Worm (Caenorhabditis elegans) whole organism, young adult: ENCODE measurements around the gene fkb-3.

Experiments used
- B0019.2 ChIP-seq: fragments of 200-800 bp; sonication (Bioruptor generic); conservative IDR thresholded peaks from 2 replicates; pipeline ENCODE4 v1.3.6; 2022; ENCODE audit warnings: missing genetic modification reagents, missing genetic modification characterization, missing compliant biosample characterization
- B0035.1 ChIP-seq: sonication (generic microtip); optimal IDR thresholded peaks from 2 replicates; lab custom pipeline; 2016; ENCODE audit warnings: missing genetic modification characterization, mild to moderate bottlenecking, missing compliant biosample characterization, missing genotype, missing genetic modification reagents
- B0261.1 ChIP-seq: sonication (generic microtip); optimal IDR thresholded peaks from 2 replicates; lab custom pipeline; 2016; ENCODE audit warnings: mild to moderate bottlenecking, missing genetic modification characterization, moderate library complexity, missing compliant biosample characterization
- C06A6.2 ChIP-seq: fragments of 200-800 bp; sonication (Bioruptor generic); conservative IDR thresholded peaks from 2 replicates; pipeline ENCODE4 v1.3.6; 2022; ENCODE audit warnings: missing genetic modification characterization, missing compliant biosample characterization
- F33H1.4 ChIP-seq: fragments of 200-800 bp; sonication (Bioruptor generic); IDR thresholded peaks from 2 replicates; pipeline ENCODE4 v1.3.6; 2022; ENCODE audit warnings: missing genetic modification reagents, missing genetic modification characterization, missing compliant biosample characterization
- F39B2.1 ChIP-seq: fragments of 200-800 bp; sonication (Bioruptor generic); IDR thresholded peaks from 2 replicates; pipeline ENCODE4 v1.3.6; 2022; ENCODE audit warnings: missing genetic modification reagents, missing genetic modification characterization, missing compliant biosample characterization
- F49E8.2 ChIP-seq: sonication (generic microtip); optimal IDR thresholded peaks from 3 replicates; lab custom pipeline; 2017; ENCODE audit warnings: missing genetic modification characterization, mild to moderate bottlenecking, missing compliant biosample characterization, antibody characterized with exemption, moderate library complexity; ENCODE audit not compliant: insufficient read depth
- F55B11.4 ChIP-seq: sonication (generic microtip); optimal IDR thresholded peaks from 2 replicates; lab custom pipeline; 2016; ENCODE audit warnings: missing compliant biosample characterization, missing genetic modification characterization, borderline replicate concordance; ENCODE audit not compliant: insufficient read depth
- K11D2.4 ChIP-seq: fragments of 200-800 bp; sonication (Bioruptor generic); IDR thresholded peaks from 2 replicates; pipeline ENCODE4 v1.3.6; 2022; ENCODE audit warnings: missing genetic modification reagents, missing genetic modification characterization, missing compliant biosample characterization
- Y67H2A.10 ChIP-seq: fragments of 200-800 bp; sonication (Bioruptor generic); conservative IDR thresholded peaks from 2 replicates; pipeline ENCODE4 v1.3.6; 2022; ENCODE audit warnings: missing genetic modification reagents, missing genetic modification characterization, missing compliant biosample characterization
- ama-1 ChIP-seq, 3 experiments: fragments of 150-350 bp in 1 of 3; sonication (generic microtip) in 2 of 3; optimal IDR thresholded peaks; 2 replicates each; lab custom pipeline; 2014 to 2018; ENCODE audit warnings: missing biosample characterization in 2 of 3, missing genetic modification characterization in 2 of 3, missing genetic modification reagents in 2 of 3
- athp-1 ChIP-seq: sonication (generic microtip); optimal IDR thresholded peaks from 2 replicates; lab custom pipeline; 2017; ENCODE audit warnings: mild to moderate bottlenecking, missing genetic modification characterization, missing compliant biosample characterization
- bed-2 ChIP-seq: fragments of 200-800 bp; sonication (Bioruptor generic); IDR thresholded peaks from 2 replicates; pipeline ENCODE4 v1.3.6; 2022; ENCODE audit warnings: missing genetic modification reagents, missing genetic modification characterization, missing compliant biosample characterization
- cebp-1 ChIP-seq, 2 experiments: fragments of 200-800 bp in 1 of 2; sonication (Bioruptor generic) in 1 of 2; sonication (generic microtip) in 1 of 2; IDR thresholded peaks in 1 of 2; optimal IDR thresholded peaks in 1 of 2; 2 replicates each; pipeline versions ENCODE4 v1.3.6 to Lab custom; 2017 to 2022; ENCODE audit warnings: missing compliant biosample characterization in 2 of 2, missing genetic modification characterization in 2 of 2, mild to moderate bottlenecking in 1 of 2, missing genetic modification reagents in 1 of 2, moderate library complexity in 1 of 2
- ceh-100 ChIP-seq: fragments of 200-800 bp; sonication (Bioruptor generic); IDR thresholded peaks from 2 replicates; pipeline ENCODE4 v1.3.6; 2022; ENCODE audit warnings: missing genetic modification reagents, missing genetic modification characterization, missing compliant biosample characterization
- ceh-58 ChIP-seq: fragments of 200-800 bp; sonication (Bioruptor generic); IDR thresholded peaks from 2 replicates; pipeline ENCODE4 v1.3.6; 2022; ENCODE audit warnings: missing genetic modification characterization, missing compliant biosample characterization
- dox-1 ChIP-seq: fragments of 200-800 bp; sonication (Bioruptor generic); IDR thresholded peaks from 2 replicates; pipeline ENCODE4 v1.3.6; 2022; ENCODE audit warnings: missing genetic modification reagents, missing genetic modification characterization, missing compliant biosample characterization
- dpl-1 ChIP-seq: fragments of 150-350 bp; optimal IDR thresholded peaks from 2 replicates; lab custom pipeline; 2014; ENCODE audit warnings: missing biosample characterization, missing genetic modification reagents, missing genetic modification characterization
- egl-18 ChIP-seq: fragments of 200-800 bp; sonication (Bioruptor generic); IDR thresholded peaks from 2 replicates; pipeline ENCODE4 v1.3.6; 2022; ENCODE audit warnings: missing genetic modification reagents, missing genetic modification characterization, missing compliant biosample characterization
- ekl-4 ChIP-seq: fragments of 200-800 bp; sonication (Bioruptor generic); IDR thresholded peaks from 2 replicates; pipeline ENCODE4 v1.3.6; 2022; ENCODE audit warnings: missing genetic modification reagents, missing genetic modification characterization, missing compliant biosample characterization
- ets-4 ChIP-seq: fragments of 200-800 bp; sonication (Bioruptor generic); optimal IDR thresholded peaks from 2 replicates; lab custom pipeline; 2018; ENCODE audit warnings: mild to moderate bottlenecking, missing genetic modification characterization, missing compliant biosample characterization
- hmg-20 ChIP-seq: fragments of 200-800 bp; sonication (Bioruptor generic); IDR thresholded peaks from 2 replicates; pipeline ENCODE4 v1.3.6; 2022; ENCODE audit warnings: missing genetic modification reagents, missing genetic modification characterization, missing compliant biosample characterization
- hsf-1 ChIP-seq: fragments of 200-800 bp; sonication (Bioruptor generic); IDR thresholded peaks from 2 replicates; pipeline ENCODE4 v1.3.6; 2022; ENCODE audit warnings: missing genetic modification reagents, missing genetic modification characterization, missing compliant biosample characterization
- lag-1 ChIP-seq: fragments of 200-800 bp; sonication (Bioruptor generic); IDR thresholded peaks from 2 replicates; pipeline ENCODE4 v1.3.6; 2022; ENCODE audit warnings: missing genetic modification reagents, missing genetic modification characterization, missing compliant biosample characterization
- lin-40 ChIP-seq: sonication (generic microtip); optimal IDR thresholded peaks from 2 replicates; lab custom pipeline; 2016; ENCODE audit warnings: missing genetic modification characterization, mild to moderate bottlenecking, missing compliant biosample characterization, missing genotype, missing genetic modification reagents
- lin-54 ChIP-seq: fragments of 200-800 bp; sonication (Bioruptor generic); optimal IDR thresholded peaks from 2 replicates; lab custom pipeline; 2018; ENCODE audit warnings: mild to moderate bottlenecking, missing genetic modification characterization, missing compliant biosample characterization
- lsl-1 ChIP-seq: fragments of 200-800 bp; sonication (Bioruptor generic); optimal IDR thresholded peaks from 2 replicates; lab custom pipeline; 2018; ENCODE audit warnings: mild to moderate bottlenecking, missing genetic modification characterization, moderate library complexity, missing compliant biosample characterization
- madf-3 ChIP-seq: fragments of 200-800 bp; sonication (Bioruptor generic); IDR thresholded peaks from 2 replicates; pipeline ENCODE4 v1.3.6; 2022; ENCODE audit warnings: missing genetic modification reagents, missing genetic modification characterization, missing compliant biosample characterization
- madf-8 ChIP-seq: fragments of 200-800 bp; sonication (Bioruptor generic); conservative IDR thresholded peaks from 2 replicates; pipeline ENCODE4 v1.3.6; 2022; ENCODE audit warnings: missing genetic modification reagents, missing genetic modification characterization, missing compliant biosample characterization
- mcd-1 ChIP-seq: fragments of 200-800 bp; sonication (Bioruptor generic); IDR thresholded peaks from 2 replicates; pipeline ENCODE4 v1.3.6; 2022; ENCODE audit warnings: missing genetic modification reagents, missing genetic modification characterization, missing compliant biosample characterization
- mel-28 ChIP-seq: sonication (generic microtip); optimal IDR thresholded peaks from 2 replicates; lab custom pipeline; 2016; ENCODE audit warnings: borderline replicate concordance, mild to moderate bottlenecking, missing genetic modification characterization, missing compliant biosample characterization
- nfyb-1 ChIP-seq: fragments of 200-800 bp; sonication (Bioruptor generic); IDR thresholded peaks from 2 replicates; pipeline ENCODE4 v1.3.6; 2022; ENCODE audit warnings: missing genetic modification reagents, missing genetic modification characterization, missing compliant biosample characterization
- nhr-120 ChIP-seq: fragments of 200-800 bp; sonication (Bioruptor generic); IDR thresholded peaks from 2 replicates; pipeline ENCODE4 v1.3.6; 2022; ENCODE audit warnings: missing genetic modification characterization, missing compliant biosample characterization
- nhr-179 ChIP-seq: sonication (generic microtip); optimal IDR thresholded peaks from 2 replicates; lab custom pipeline; 2016; ENCODE audit warnings: mild to moderate bottlenecking, missing genetic modification characterization, missing compliant biosample characterization
- nhr-90 ChIP-seq: sonication (generic microtip); optimal IDR thresholded peaks from 2 replicates; lab custom pipeline; 2016; ENCODE audit warnings: missing genotype, mild to moderate bottlenecking, missing genetic modification characterization, missing compliant biosample characterization
- pbrm-1 ChIP-seq: fragments of 200-800 bp; sonication (Bioruptor generic); IDR thresholded peaks from 2 replicates; pipeline ENCODE4 v1.3.6; 2022; ENCODE audit warnings: missing genetic modification reagents, missing genetic modification characterization, missing compliant biosample characterization
- repo-1 ChIP-seq: sonication (generic microtip); optimal IDR thresholded peaks from 2 replicates; lab custom pipeline; 2017; ENCODE audit warnings: mild to moderate bottlenecking, missing genetic modification characterization, missing compliant biosample characterization
- snpc-1.3 ChIP-seq: sonication (generic microtip); optimal IDR thresholded peaks from 2 replicates; lab custom pipeline; 2017; ENCODE audit warnings: missing genetic modification characterization, mild to moderate bottlenecking, missing compliant biosample characterization, antibody characterized with exemption, moderate library complexity, missing genotype, missing genetic modification reagents; ENCODE audit not compliant: insufficient read depth
- somi-1 ChIP-seq: fragments of 200-800 bp; sonication (Bioruptor generic); optimal IDR thresholded peaks from 2 replicates; lab custom pipeline; 2018; ENCODE audit warnings: mild to moderate bottlenecking, missing genetic modification characterization, missing compliant biosample characterization

fkb-3 gene

ce11 chrV:7230847-7231246, 5.8 kb downstream of the fkb-3 start, which contains the start of the genes gei-6 and krr-1 (continued):
- TF ChIP-seq cebp-1 (GFP tag; IDR thresholded peaks at IDR 0.05; lab: Robert Waterston, UW), result no peak
- peak; percentile 51 for TF ChIP-seq cebp-1 (tag; optimal IDR thresholded peaks at IDR 0.05; lab: Kevin White, UChicago)

- TF ChIP-seq F39B2.1 (GFP tag; lab: Robert Waterston, UW) (no peak), nhr-90 (no peak), athp-1 (tag; lab: Kevin White, UChicago) (no peak), F49E8.2 (tag; lab: Kevin White, UChicago) (no peak)
- TF ChIP-seq, all 124 proteins: peak for 0
These were observed 6.5 kb downstream of the fkb-3 start for ce11 chrV:7231524-7231923.

- no peak for TF ChIP-seq lsl-1 (GFP tag; lab: Kevin White, UChicago)
- TF ChIP-seq B0019.2 (GFP tag; lab: Robert Waterston, UW), result no peak
- TF ChIP-seq somi-1, result no peak
- no peak for TF ChIP-seq F55B11.4 (tag; lab: Kevin White, UChicago)
These were observed 9.7 kb downstream of the fkb-3 start, which contains the start of gene C05C8.5 for ce11 chrV:7234726-7235125. Gene C05C8.5 (minus strand): TSS chrV:7234826.

ce11 chrV:7236694-7237093, 11.7 kb downstream of the fkb-3 start:
- TF ChIP-seq somi-1 (no peak), madf-3 (GFP tag; lab: Robert Waterston, UW) (no peak), lin-54 (GFP tag; lab: Kevin White, UChicago) (no peak), bed-2 (GFP tag; lab: Robert Waterston, UW) (no peak), ets-4 (GFP tag; lab: Kevin White, UChicago) (no peak), F33H1.4 (GFP tag; lab: Robert Waterston, UW) (no peak), repo-1 (tag; lab: Kevin White, UChicago) (no peak)

ce11 chrV:7237094-7237132, 11.9 kb downstream of the fkb-3 start, which contains the start of gene hpo-9:
Gene hpo-9 (minus strand): TSS chrV:7237130.
- no peak for TF ChIP-seq ama-1 (optimal IDR thresholded peaks at IDR 0.05; lab: Kevin White, UChicago)
- no peak for TF ChIP-seq ama-1 (GFP tag; optimal IDR thresholded peaks at IDR 0.05; lab: Kevin White, UChicago)

- TF ChIP-seq F55B11.4 (tag; lab: Kevin White, UChicago), result no peak
- peak; percentile 76 for TF ChIP-seq dox-1 (GFP tag; lab: Robert Waterston, UW)
- TF ChIP-seq lin-40, result peak; percentile 72
- peak; percentile 63 for TF ChIP-seq ekl-4 (GFP tag; lab: Robert Waterston, UW)
- TF ChIP-seq C06A6.2 (GFP tag; lab: Robert Waterston, UW), result peak; percentile 81
- TF ChIP-seq K11D2.4 (GFP tag; lab: Robert Waterston, UW), result peak; percentile 55; the same call in 1 of the 2 replicates
- TF ChIP-seq madf-8 (GFP tag; lab: Robert Waterston, UW), result peak; percentile 64
- peak; percentile 97 for TF ChIP-seq mcd-1 (GFP tag; lab: Robert Waterston, UW)
- TF ChIP-seq dpl-1 (GFP tag; lab: Kevin White, UChicago), result peak; percentile 85
- TF ChIP-seq Y67H2A.10 (GFP tag; lab: Robert Waterston, UW), result peak; percentile 55; the same call in 1 of the 2 replicates
- peak; percentile 84 for TF ChIP-seq pbrm-1 (GFP tag; lab: Robert Waterston, UW)
- peak; percentile 44 for TF ChIP-seq snpc-1.3 (tag; lab: Kevin White, UChicago)
- TF ChIP-seq nhr-120 (GFP tag; lab: Robert Waterston, UW), result no peak
- TF ChIP-seq nfyb-1, result peak; percentile 78
- peak; percentile 5 for TF ChIP-seq mel-28
- TF ChIP-seq F39B2.1 (GFP tag; lab: Robert Waterston, UW), result peak; percentile 20; the same call in 1 of the 2 replicates
- TF ChIP-seq lin-54 (GFP tag; lab: Kevin White, UChicago), result peak; percentile 97
- TF ChIP-seq nhr-179 (tag; lab: Kevin White, UChicago), result no peak
- no peak for TF ChIP-seq B0261.1 (tag; lab: Kevin White, UChicago)
- TF ChIP-seq lag-1, result no peak
- TF ChIP-seq egl-18 (GFP tag; lab: Robert Waterston, UW), result no peak
- TF ChIP-seq hmg-20 (GFP tag; lab: Robert Waterston, UW), result peak; percentile 25; the same call in 1 of the 2 replicates
- TF ChIP-seq ceh-58 (GFP tag; lab: Robert Waterston, UW), result no peak
- peak; percentile 74 for TF ChIP-seq ceh-100 (GFP tag; lab: Robert Waterston, UW)
- TF ChIP-seq hsf-1 (GFP tag; lab: Robert Waterston, UW), result peak; percentile 70
- TF ChIP-seq B0035.1 (tag; lab: Kevin White, UChicago), result no peak
These were observed 12.1 kb downstream of the fkb-3 start, which contains the start of gene hyls-1 for ce11 chrV:7237133-7237532. Gene hyls-1 (plus strand): TSS chrV:7237381.
